Worm (Caenorhabditis elegans): ENCODE results near the gene ZK418.11.

DNA sequence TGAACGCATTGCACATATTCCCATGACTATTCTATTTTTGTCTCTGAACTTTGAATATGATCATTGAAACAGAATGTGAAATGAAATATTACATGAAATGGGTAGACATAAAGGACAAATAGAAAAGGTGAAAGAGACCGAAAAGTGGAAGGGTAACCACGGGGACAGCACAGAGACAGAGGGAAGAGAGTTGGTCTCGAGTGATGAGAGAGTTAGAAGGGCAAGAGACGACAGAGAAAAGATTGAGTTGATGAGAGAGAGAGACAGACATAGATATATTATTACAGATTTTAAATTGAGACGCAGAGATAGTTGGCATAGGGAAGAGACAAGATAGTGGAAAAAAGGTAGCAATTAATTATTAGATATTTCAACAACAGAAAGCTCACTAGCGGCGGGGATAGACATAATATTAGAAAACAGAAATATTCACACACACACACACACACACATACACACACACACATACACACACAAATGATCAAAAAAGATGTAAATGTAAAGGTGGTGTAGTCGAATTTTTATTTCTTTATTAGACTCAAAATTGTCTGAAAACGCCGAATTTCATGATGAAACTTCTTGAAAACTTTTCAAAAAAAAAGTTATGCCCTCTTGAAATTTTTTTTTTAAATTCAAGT is 16.6 kb downstream of the ZK418.11 start:
- TF ChIP-seq nhr-10 (tag; optimal IDR thresholded peaks at IDR 0.05) (peak; percentile 88), fos-1 (tag; optimal IDR thresholded peaks at IDR 0.05) (no peak), snpc-4 (tag; optimal IDR thresholded peaks at IDR 0.05) (no peak), ama-1 (optimal IDR thresholded peaks at IDR 0.05) (no peak), egl-27 (tag; optimal IDR thresholded peaks at IDR 0.05) (no peak), nhr-28 (tag; optimal IDR thresholded peaks at IDR 0.05) (peak; percentile 87), jun-1 (tag; optimal IDR thresholded peaks at IDR 0.05) (no peak), tra-1 (GFP tag; IDR thresholded peaks at IDR 0.05) (peak; percentile 46; the same call in 1 of the 2 replicates), mdl-1 (tag; optimal IDR thresholded peaks at IDR 0.05) (peak; percentile 46 to 71)

All from whole organism, L4 larva.